Worm (Caenorhabditis elegans) whole organism, L2 larva: ENCODE results near the gene crm-1.

ENCODE experiments used
- C34F6.9 ChIP-seq: fragments of 150-350 bp; optimal IDR thresholded peaks from 2 replicates; lab custom pipeline; 2014; ENCODE audit warnings: missing biosample characterization, missing genetic modification characterization
- F13H6.1 ChIP-seq: sonication (generic microtip); optimal IDR thresholded peaks from 2 replicates; lab custom pipeline; 2016; ENCODE audit warnings: missing genetic modification characterization, missing compliant biosample characterization
- R02D3.7 ChIP-seq: fragments of 150-350 bp; optimal IDR thresholded peaks from 2 replicates; lab custom pipeline; 2014; ENCODE audit warnings: missing biosample characterization, missing genetic modification characterization
- ZK546.5 ChIP-seq: sonication (generic microtip); optimal IDR thresholded peaks from 2 replicates; lab custom pipeline; 2017; ENCODE audit warnings: missing biosample characterization, missing genetic modification characterization
- alr-1 ChIP-seq: fragments of 150-350 bp; optimal IDR thresholded peaks from 2 replicates; lab custom pipeline; 2014; ENCODE audit warnings: missing biosample characterization, missing genetic modification characterization
- aly-2 ChIP-seq: fragments of 150-350 bp; optimal IDR thresholded peaks from 2 replicates; lab custom pipeline; 2014; ENCODE audit warnings: missing biosample characterization, missing genetic modification characterization
- ama-1 ChIP-seq: fragments of 150-350 bp; optimal IDR thresholded peaks from 2 replicates; lab custom pipeline; 2018; ENCODE audit warnings: inconsistent platforms
- blmp-1 ChIP-seq: sonication (generic microtip); optimal IDR thresholded peaks from 2 replicates; lab custom pipeline; 2017; ENCODE audit warnings: missing genetic modification characterization, mild to moderate bottlenecking, missing compliant biosample characterization, antibody characterized with exemption, moderate library complexity; ENCODE audit not compliant: insufficient read depth
- ceh-16 ChIP-seq: fragments of 150-350 bp; optimal IDR thresholded peaks from 2 replicates; lab custom pipeline; 2014; ENCODE audit warnings: missing biosample characterization, missing genetic modification characterization
- ceh-82 ChIP-seq: fragments of 150-350 bp; optimal IDR thresholded peaks from 2 replicates; lab custom pipeline; 2014; ENCODE audit warnings: missing biosample characterization, missing genetic modification characterization
- crh-2 ChIP-seq: sonication (generic microtip); optimal IDR thresholded peaks from 2 replicates; lab custom pipeline; 2017; ENCODE audit warnings: missing biosample characterization, missing genetic modification characterization
- dmd-4 ChIP-seq: sonication (generic microtip); optimal IDR thresholded peaks from 2 replicates; lab custom pipeline; 2017; ENCODE audit warnings: missing biosample characterization, missing genetic modification characterization
- egl-27 ChIP-seq: sonication (generic microtip); optimal IDR thresholded peaks from 3 replicates; lab custom pipeline; 2017; ENCODE audit warnings: missing biosample characterization, missing genetic modification reagents, missing genetic modification characterization
- elt-1 ChIP-seq: fragments of 150-350 bp; optimal IDR thresholded peaks from 2 replicates; lab custom pipeline; 2014; ENCODE audit warnings: missing biosample characterization, missing genetic modification characterization
- elt-3 ChIP-seq: sonication (generic microtip); optimal IDR thresholded peaks from 2 replicates; lab custom pipeline; 2017; ENCODE audit warnings: missing biosample characterization, missing genetic modification characterization
- fos-1 ChIP-seq: fragments of 150-350 bp; optimal IDR thresholded peaks from 2 replicates; lab custom pipeline; 2014; ENCODE audit warnings: missing biosample characterization, missing genetic modification characterization
- gmeb-1 ChIP-seq: fragments of 150-350 bp; optimal IDR thresholded peaks from 2 replicates; lab custom pipeline; 2014; ENCODE audit warnings: missing biosample characterization, missing genetic modification characterization
- lin-11 ChIP-seq: fragments of 150-350 bp; sonication (generic microtip); optimal IDR thresholded peaks from 2 replicates; lab custom pipeline; 2014; ENCODE audit warnings: missing biosample characterization, missing genetic modification characterization, inconsistent platforms, mixed read lengths
- lin-13 ChIP-seq: fragments of 150-350 bp; optimal IDR thresholded peaks from 2 replicates; lab custom pipeline; 2014; ENCODE audit warnings: missing biosample characterization, missing genetic modification reagents, missing genetic modification characterization
- lin-39 ChIP-seq: fragments of 150-350 bp; optimal IDR thresholded peaks from 2 replicates; lab custom pipeline; 2014; ENCODE audit warnings: missing biosample characterization, missing genetic modification reagents, missing genetic modification characterization
- lsy-2 ChIP-seq, 2 experiments: fragments of 150-350 bp in 1 of 2; sonication (generic microtip) in 1 of 2; optimal IDR thresholded peaks; 2 replicates each; lab custom pipeline; 2014 to 2017; ENCODE audit warnings: missing biosample characterization in 2 of 2, missing genetic modification characterization in 2 of 2
- mab-5 ChIP-seq: fragments of 150-350 bp; optimal IDR thresholded peaks from 2 replicates; lab custom pipeline; 2014; ENCODE audit warnings: missing biosample characterization, missing genetic modification characterization
- mbf-1 ChIP-seq: sonication (generic microtip); optimal IDR thresholded peaks from 2 replicates; lab custom pipeline; 2017; ENCODE audit warnings: missing biosample characterization, missing genetic modification characterization
- mdl-1 ChIP-seq, 2 experiments: fragments of 150-350 bp in 1 of 2; sonication (generic microtip) in 1 of 2; optimal IDR thresholded peaks; 2 replicates each; lab custom pipeline; 2017; ENCODE audit warnings: missing biosample characterization in 2 of 2, missing genetic modification characterization in 2 of 2
- nhr-10 ChIP-seq: sonication (generic microtip); optimal IDR thresholded peaks from 2 replicates; lab custom pipeline; 2017; ENCODE audit warnings: missing biosample characterization, missing genetic modification characterization
- nhr-11 ChIP-seq: fragments of 150-350 bp; optimal IDR thresholded peaks from 2 replicates; lab custom pipeline; 2014; ENCODE audit warnings: missing biosample characterization, missing genetic modification characterization
- nhr-12 ChIP-seq: fragments of 150-350 bp; optimal IDR thresholded peaks from 2 replicates; lab custom pipeline; 2014; ENCODE audit warnings: missing biosample characterization, missing genetic modification characterization
- nhr-21 ChIP-seq: fragments of 150-350 bp; optimal IDR thresholded peaks from 2 replicates; lab custom pipeline; 2014; ENCODE audit warnings: missing biosample characterization, missing genetic modification characterization
- nhr-23 ChIP-seq: fragments of 150-350 bp; optimal IDR thresholded peaks from 2 replicates; lab custom pipeline; 2014; ENCODE audit warnings: missing biosample characterization, missing genetic modification reagents, missing genetic modification characterization
- nhr-237 ChIP-seq: fragments of 150-350 bp; optimal IDR thresholded peaks from 2 replicates; lab custom pipeline; 2014; ENCODE audit warnings: missing biosample characterization, missing genetic modification characterization
- nhr-6 ChIP-seq: fragments of 150-350 bp; optimal IDR thresholded peaks from 2 replicates; lab custom pipeline; 2014; ENCODE audit warnings: missing biosample characterization, missing genetic modification characterization
- nhr-77 ChIP-seq: fragments of 150-350 bp; optimal IDR thresholded peaks from 2 replicates; lab custom pipeline; 2014; ENCODE audit warnings: missing biosample characterization, missing genetic modification characterization
- peb-1 ChIP-seq: fragments of 150-350 bp; optimal IDR thresholded peaks from 2 replicates; lab custom pipeline; 2014; ENCODE audit warnings: missing biosample characterization, missing genetic modification characterization
- sem-4 ChIP-seq: fragments of 150-350 bp; optimal IDR thresholded peaks from 2 replicates; lab custom pipeline; 2014; ENCODE audit warnings: missing biosample characterization, missing genetic modification reagents, missing genetic modification characterization
- skn-1 ChIP-seq: sonication (generic microtip); optimal IDR thresholded peaks from 2 replicates; lab custom pipeline; 2017; ENCODE audit warnings: missing biosample characterization, missing genetic modification characterization
- sma-3 ChIP-seq: sonication (generic microtip); optimal IDR thresholded peaks from 2 replicates; lab custom pipeline; 2016; ENCODE audit warnings: missing genetic modification reagents, missing genetic modification characterization, missing compliant biosample characterization
- sma-9 ChIP-seq, 2 experiments: fragments of 150-350 bp in 1 of 2; sonication (generic microtip) in 1 of 2; optimal IDR thresholded peaks; 2 replicates each; lab custom pipeline; 2014 to 2016; ENCODE audit warnings: missing genetic modification characterization in 2 of 2, mild to moderate bottlenecking in 1 of 2, missing biosample characterization in 1 of 2, missing compliant biosample characterization in 1 of 2, missing genetic modification reagents in 1 of 2, moderate library complexity in 1 of 2
- snpc-4 ChIP-seq: fragments of 150-350 bp; optimal IDR thresholded peaks from 2 replicates; lab custom pipeline; 2014; ENCODE audit warnings: missing biosample characterization, missing genetic modification characterization
- unc-39 ChIP-seq: fragments of 150-350 bp; optimal IDR thresholded peaks from 2 replicates; lab custom pipeline; 2014; ENCODE audit warnings: missing biosample characterization, missing genetic modification characterization
- unc-62 ChIP-seq: fragments of 150-350 bp; optimal IDR thresholded peaks from 2 replicates; lab custom pipeline; 2014; ENCODE audit warnings: missing biosample characterization, missing genetic modification reagents, missing genetic modification characterization
- zag-1 ChIP-seq: fragments of 150-350 bp; optimal IDR thresholded peaks from 2 replicates; lab custom pipeline; 2014; ENCODE audit warnings: missing biosample characterization, missing genetic modification characterization
- ztf-1 ChIP-seq: fragments of 200-800 bp; sonication (Bioruptor generic); conservative IDR thresholded peaks from 2 replicates; pipeline ENCODE4 v1.3.6; 2022; ENCODE audit warnings: missing genetic modification characterization, missing compliant biosample characterization
- ztf-4 ChIP-seq: fragments of 150-350 bp; optimal IDR thresholded peaks from 2 replicates; lab custom pipeline; 2014; ENCODE audit warnings: missing biosample characterization, missing genetic modification characterization

crm-1 gene

DNA sequence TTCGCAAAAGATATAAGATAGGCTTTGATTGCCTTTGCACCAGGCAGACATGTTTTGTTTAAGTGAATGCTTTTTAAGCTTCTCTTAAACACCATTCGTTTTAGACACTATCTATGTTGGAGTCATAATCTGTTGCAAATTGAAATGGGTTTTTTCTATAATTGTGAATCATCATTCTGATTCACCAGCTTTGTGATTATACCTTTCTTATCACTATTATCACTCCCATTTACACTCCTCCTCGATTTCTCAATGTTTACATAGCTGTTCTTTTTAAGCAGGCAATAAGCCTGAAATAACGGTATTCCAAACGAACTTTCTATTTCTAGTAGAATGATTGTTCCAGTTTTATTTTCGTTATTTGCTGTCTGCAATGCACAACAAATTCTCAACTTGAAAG lies 34.8 kb downstream of the crm-1 start, which contains the start of gene B0024.4:
B0024.4 (plus strand) TSS at position 301 of the 400 bp plus-strand sequence.
- TF ChIP-seq lin-11 (tag; lab: Kevin White, UChicago), result no peak
- no peak for TF ChIP-seq sma-9 (GFP tag; optimal IDR thresholded peaks at IDR 0.05; lab: Kevin White, UChicago)
- no peak for TF ChIP-seq sma-9 (tag; optimal IDR thresholded peaks at IDR 0.05; lab: Kevin White, UChicago)
- TF ChIP-seq skn-1 (tag; lab: Kevin White, UChicago), result no peak
- no peak for TF ChIP-seq lin-39 (tag; lab: Kevin White, UChicago)
- no peak for TF ChIP-seq nhr-77 (tag; lab: Kevin White, UChicago)
- no peak for TF ChIP-seq nhr-6
- no peak for TF ChIP-seq mbf-1
- no peak for TF ChIP-seq R02D3.7 (tag; lab: Kevin White, UChicago)
- no peak for TF ChIP-seq unc-39 (tag; lab: Kevin White, UChicago)
- no peak for TF ChIP-seq ztf-1
- TF ChIP-seq nhr-21 (tag; lab: Kevin White, UChicago), result no peak
- no peak for TF ChIP-seq ztf-4 (tag; lab: Kevin White, UChicago)
- no peak for TF ChIP-seq zag-1 (tag; lab: Kevin White, UChicago)
- TF ChIP-seq lsy-2 (tag; optimal IDR thresholded peaks at IDR 0.05; lab: Kevin White, UChicago), result no peak
- TF ChIP-seq crh-2, result no peak
- TF ChIP-seq elt-3 (tag; lab: Kevin White, UChicago), result no peak
- TF ChIP-seq unc-62 (GFP tag; lab: Kevin White, UChicago), result no peak

DNA sequence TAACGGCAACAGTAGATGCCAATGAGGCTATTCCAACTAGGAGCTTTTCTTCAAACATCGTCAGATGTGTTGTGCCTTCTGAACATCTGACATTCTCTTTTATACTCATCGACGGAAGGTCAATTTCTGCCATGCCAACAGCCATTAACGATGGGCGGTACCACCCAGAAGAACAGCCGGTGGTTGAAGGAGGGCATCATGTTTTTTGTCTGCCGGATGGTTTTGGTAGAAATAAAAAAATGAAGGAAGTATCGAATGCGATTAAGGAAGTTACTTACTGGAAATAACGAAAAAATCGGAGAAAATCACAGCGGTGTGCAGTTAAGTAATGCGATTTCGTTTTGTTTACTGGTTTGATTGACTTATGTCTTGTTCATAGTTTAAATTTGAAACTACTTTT lies 37.4 kb downstream of the crm-1 start, which contains the start of gene col-150:
col-150 (minus strand) TSS at position 101 of the 400 bp plus-strand sequence.
- TF ChIP-seq elt-1 (no peak), sma-3 (GFP tag; lab: Kevin White, UChicago) (no peak), elt-3 (tag; lab: Kevin White, UChicago) (no peak), egl-27 (tag; lab: Kevin White, UChicago) (no peak), nhr-10 (tag; lab: Kevin White, UChicago) (no peak), ceh-82 (tag; lab: Kevin White, UChicago) (no peak), peb-1 (tag; lab: Kevin White, UChicago) (no peak), unc-39 (tag; lab: Kevin White, UChicago) (no peak), sem-4 (tag; lab: Kevin White, UChicago) (no peak)

DNA sequence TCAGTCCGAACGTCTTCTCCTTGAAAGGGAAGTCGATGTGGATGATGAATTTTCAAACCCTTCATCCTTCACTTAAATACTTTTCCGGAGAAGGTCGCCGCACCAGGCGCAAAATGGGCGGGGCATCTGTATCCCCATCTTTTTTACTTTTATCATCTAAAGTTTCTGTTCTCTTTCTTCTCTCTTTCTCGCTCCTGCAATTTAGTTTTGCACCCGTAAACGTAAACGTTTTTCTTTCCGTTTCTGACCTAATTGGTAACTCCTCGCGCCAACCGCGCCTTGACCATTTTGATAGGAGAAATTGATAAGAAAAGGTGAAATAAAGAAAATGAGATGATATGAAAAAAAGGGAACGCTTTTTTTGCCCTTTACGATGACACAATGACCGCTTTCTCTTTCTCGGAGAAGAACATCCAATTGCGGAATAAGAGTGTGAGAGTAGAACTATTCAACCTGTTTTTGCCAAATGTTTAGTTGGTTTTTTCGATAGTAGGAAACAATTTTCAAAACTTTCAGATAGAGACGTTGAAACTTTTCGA lies 39.0 kb downstream of the crm-1 start, which contains the start of gene col-149:
col-149 (minus strand) TSS at position 51 of the 539 bp plus-strand sequence.
- TF ChIP-seq F13H6.1, result no peak
- TF ChIP-seq mab-5 (tag; lab: Kevin White, UChicago), result no peak
- TF ChIP-seq ama-1 (lab: Kevin White, UChicago), result no peak
- TF ChIP-seq aly-2 (tag; lab: Kevin White, UChicago), result no peak
- TF ChIP-seq elt-3 (tag; lab: Kevin White, UChicago), result no peak
- TF ChIP-seq C34F6.9, result no peak
- TF ChIP-seq nhr-21 (tag; lab: Kevin White, UChicago), result peak; percentile 35
- TF ChIP-seq snpc-4 (tag; lab: Kevin White, UChicago), result no peak
- TF ChIP-seq sma-9 (GFP tag; optimal IDR thresholded peaks at IDR 0.05; lab: Kevin White, UChicago), result peak; percentile 46
- no peak for TF ChIP-seq sma-9 (tag; optimal IDR thresholded peaks at IDR 0.05; lab: Kevin White, UChicago)
- no peak for TF ChIP-seq ceh-82 (tag; lab: Kevin White, UChicago)
- no peak for TF ChIP-seq elt-1
- TF ChIP-seq nhr-23 (tag; lab: Kevin White, UChicago), result no peak
- no peak for TF ChIP-seq lin-39 (tag; lab: Kevin White, UChicago)
- no peak for TF ChIP-seq skn-1 (tag; lab: Kevin White, UChicago)
- TF ChIP-seq alr-1, result no peak
- no peak for TF ChIP-seq ztf-1
- TF ChIP-seq mdl-1 (tag; optimal IDR thresholded peaks at IDR 0.05; lab: Kevin White, UChicago), result no peak
- no peak for TF ChIP-seq ceh-16 (tag; lab: Kevin White, UChicago)
- TF ChIP-seq nhr-12 (tag; lab: Kevin White, UChicago), result no peak
- peak; percentile 41 for TF ChIP-seq sma-3 (GFP tag; lab: Kevin White, UChicago)
- no peak for TF ChIP-seq zag-1 (tag; lab: Kevin White, UChicago)
- no peak for TF ChIP-seq nhr-11 (tag; lab: Kevin White, UChicago)
- TF ChIP-seq lsy-2 (tag; optimal IDR thresholded peaks at IDR 0.05; lab: Kevin White, UChicago), result no peak
- no peak for TF ChIP-seq dmd-4 (tag; lab: Kevin White, UChicago)
- peak; percentile 78 for TF ChIP-seq fos-1 (tag; lab: Kevin White, UChicago)
- TF ChIP-seq ztf-4 (tag; lab: Kevin White, UChicago), result no peak
- no peak for TF ChIP-seq ZK546.5 (tag; lab: Kevin White, UChicago)
- peak; percentile 91 for TF ChIP-seq blmp-1 (tag; lab: Kevin White, UChicago)
- no peak for TF ChIP-seq mbf-1
- no peak for TF ChIP-seq lin-13 (GFP tag; lab: Kevin White, UChicago)
- no peak for TF ChIP-seq gmeb-1 (tag; lab: Kevin White, UChicago)
- no peak for TF ChIP-seq nhr-237 (tag; lab: Kevin White, UChicago)
- no peak for TF ChIP-seq unc-39 (tag; lab: Kevin White, UChicago)
- no peak for TF ChIP-seq sem-4 (tag; lab: Kevin White, UChicago)
- peak; percentile 10 for TF ChIP-seq egl-27 (tag; lab: Kevin White, UChicago)
- TF ChIP-seq, all 48 proteins: peak for 6
